Worm (Caenorhabditis elegans) whole organism, L1 larva: Measurements from ENCODE around the gene B0361.9.

Source experiments
- C16A3.4 ChIP-seq: fragments of 150-350 bp; optimal IDR thresholded peaks from 2 replicates; lab custom pipeline; 2014; ENCODE audit warnings: missing biosample characterization, missing genetic modification characterization
- C34B4.2 ChIP-seq: sonication (generic microtip); optimal IDR thresholded peaks from 2 replicates; lab custom pipeline; 2017; ENCODE audit warnings: mild to moderate bottlenecking, missing genetic modification characterization, missing compliant biosample characterization
- aha-1 ChIP-seq: fragments of 150-350 bp; optimal IDR thresholded peaks from 2 replicates; lab custom pipeline; 2014; ENCODE audit warnings: missing biosample characterization, missing genetic modification characterization
- ama-1 ChIP-seq: fragments of 150-350 bp; optimal IDR thresholded peaks from 2 replicates; lab custom pipeline; 2014
- blmp-1 ChIP-seq: fragments of 150-350 bp; optimal IDR thresholded peaks from 2 replicates; lab custom pipeline; 2014; ENCODE audit warnings: missing biosample characterization, missing genetic modification characterization
- ceh-63 ChIP-seq: fragments of 200-800 bp; sonication (Bioruptor generic); optimal IDR thresholded peaks from 2 replicates; lab custom pipeline; 2018; ENCODE audit warnings: mild to moderate bottlenecking, missing genetic modification characterization, missing compliant biosample characterization
- ceh-82 ChIP-seq, 3 experiments: fragments of 150-350 bp in 1 of 3; sonication (generic microtip) in 2 of 3; optimal IDR thresholded peaks; 2 replicates each; lab custom pipeline; 2014 to 2017; ENCODE audit warnings: missing biosample characterization in 3 of 3, missing genetic modification characterization in 3 of 3
- ceh-88 ChIP-seq: fragments of 200-800 bp; sonication (Bioruptor generic); IDR thresholded peaks from 2 replicates; pipeline ENCODE4 v1.3.6; 2022; ENCODE audit warnings: missing genetic modification characterization, missing compliant biosample characterization
- ceh-90 ChIP-seq: sonication (generic microtip); optimal IDR thresholded peaks from 2 replicates; lab custom pipeline; 2016; ENCODE audit warnings: missing genetic modification characterization, missing compliant biosample characterization
- ces-1 ChIP-seq: fragments of 150-350 bp; optimal IDR thresholded peaks from 2 replicates; lab custom pipeline; 2014; ENCODE audit warnings: missing biosample characterization, missing genetic modification reagents, missing genetic modification characterization
- dpl-1 ChIP-seq, 3 experiments: fragments of 150-350 bp in 2 of 3; sonication (generic microtip) in 1 of 3; optimal IDR thresholded peaks; 2 replicates each; lab custom pipeline; 2014 to 2017; ENCODE audit warnings: missing biosample characterization in 3 of 3, missing genetic modification characterization in 3 of 3, missing genetic modification reagents in 3 of 3
- efl-1 ChIP-seq, 4 experiments: fragments of 150-350 bp; optimal IDR thresholded peaks in 3 of 4; peaks in 1 of 4; 1 replicate in 1 of 4; 2 replicates in 3 of 4; lab custom pipeline; 2014; ENCODE audit warnings: missing biosample characterization in 2 of 4, missing genetic modification characterization in 2 of 4, missing genetic modification reagents in 2 of 4
- efl-3 ChIP-seq: fragments of 200-800 bp; sonication (Bioruptor generic); optimal IDR thresholded peaks from 2 replicates; lab custom pipeline; 2018; ENCODE audit warnings: mild to moderate bottlenecking, missing genetic modification characterization, missing compliant biosample characterization
- egl-13 ChIP-seq: sonication (generic microtip); optimal IDR thresholded peaks from 2 replicates; lab custom pipeline; 2016; ENCODE audit warnings: missing genotype, missing genetic modification reagents, missing genetic modification characterization, missing compliant biosample characterization
- elt-2 ChIP-seq: sonication (generic microtip); optimal IDR thresholded peaks from 2 replicates; lab custom pipeline; 2016; ENCODE audit warnings: missing genetic modification characterization, mild to moderate bottlenecking, inconsistent platforms, missing compliant biosample characterization, missing genetic modification reagents
- fos-1 ChIP-seq: fragments of 150-350 bp; optimal IDR thresholded peaks from 2 replicates; lab custom pipeline; 2014; ENCODE audit warnings: missing biosample characterization, missing genetic modification characterization
- grh-1 ChIP-seq: fragments of 200-800 bp; sonication (Bioruptor generic); IDR thresholded peaks from 2 replicates; pipeline ENCODE4 v1.3.6; 2022; ENCODE audit warnings: missing genetic modification reagents, missing genetic modification characterization, missing compliant biosample characterization
- hlh-4 ChIP-seq: sonication (generic microtip); optimal IDR thresholded peaks from 2 replicates; lab custom pipeline; 2016; ENCODE audit warnings: mild to moderate bottlenecking, missing genetic modification characterization, missing compliant biosample characterization
- lin-13 ChIP-seq: fragments of 150-350 bp; optimal IDR thresholded peaks from 2 replicates; lab custom pipeline; 2014; ENCODE audit warnings: missing biosample characterization, missing genetic modification reagents, missing genetic modification characterization
- lin-15B ChIP-seq: fragments of 150-350 bp; sonication (generic microtip); optimal IDR thresholded peaks from 3 replicates; lab custom pipeline; 2014; ENCODE audit warnings: missing biosample characterization, missing genetic modification characterization
- lin-35 ChIP-seq, 2 experiments: fragments of 150-350 bp; optimal IDR thresholded peaks; 2 replicates each; lab custom pipeline; 2014; ENCODE audit warnings: missing biosample characterization in 2 of 2, missing genetic modification characterization in 2 of 2, missing genetic modification reagents in 2 of 2
- lin-39 ChIP-seq: fragments of 150-350 bp; optimal IDR thresholded peaks from 2 replicates; lab custom pipeline; 2014; ENCODE audit warnings: missing biosample characterization, missing genetic modification reagents, missing genetic modification characterization
- lir-3 ChIP-seq: sonication (generic microtip); optimal IDR thresholded peaks from 2 replicates; lab custom pipeline; 2016; ENCODE audit warnings: mild to moderate bottlenecking, missing genetic modification characterization, moderate library complexity, missing compliant biosample characterization; ENCODE audit not compliant: poor library complexity
- lsy-2 ChIP-seq, 2 experiments: fragments of 150-350 bp; optimal IDR thresholded peaks; 2 replicates each; lab custom pipeline; 2014; ENCODE audit warnings: missing biosample characterization in 2 of 2, missing genetic modification characterization in 2 of 2
- mef-2 ChIP-seq: fragments of 150-350 bp; optimal IDR thresholded peaks from 2 replicates; lab custom pipeline; 2014; ENCODE audit warnings: missing biosample characterization, missing genetic modification characterization
- mep-1 ChIP-seq: fragments of 150-350 bp; optimal IDR thresholded peaks from 2 replicates; lab custom pipeline; 2014; ENCODE audit warnings: missing biosample characterization, missing genetic modification characterization
- nhr-12 ChIP-seq: sonication (generic microtip); optimal IDR thresholded peaks from 2 replicates; lab custom pipeline; 2017; ENCODE audit warnings: missing biosample characterization, missing genetic modification characterization
- nhr-19 ChIP-seq: fragments of 200-800 bp; sonication (Bioruptor generic); conservative IDR thresholded peaks from 2 replicates; pipeline ENCODE4 v1.3.6; 2022; ENCODE audit warnings: missing genetic modification characterization, missing compliant biosample characterization
- nhr-237 ChIP-seq: fragments of 150-350 bp; optimal IDR thresholded peaks from 2 replicates; lab custom pipeline; 2014; ENCODE audit warnings: missing biosample characterization, missing genetic modification characterization
- nhr-28 ChIP-seq: fragments of 150-350 bp; optimal IDR thresholded peaks from 2 replicates; lab custom pipeline; 2014; ENCODE audit warnings: missing biosample characterization, missing genetic modification characterization
- nhr-47 ChIP-seq: sonication (generic microtip); optimal IDR thresholded peaks from 2 replicates; lab custom pipeline; 2016; ENCODE audit warnings: mild to moderate bottlenecking, missing genetic modification characterization, moderate library complexity, missing compliant biosample characterization
- nhr-71 ChIP-seq: sonication (generic microtip); optimal IDR thresholded peaks from 2 replicates; lab custom pipeline; 2016; ENCODE audit warnings: mild to moderate bottlenecking, missing genetic modification characterization, moderate library complexity, missing compliant biosample characterization
- nhr-84 ChIP-seq: sonication (generic microtip); optimal IDR thresholded peaks from 2 replicates; lab custom pipeline; 2017; ENCODE audit warnings: missing biosample characterization, missing genetic modification characterization
- pag-3 ChIP-seq: sonication (generic microtip); optimal IDR thresholded peaks from 2 replicates; lab custom pipeline; 2017; ENCODE audit warnings: missing genetic modification characterization, mild to moderate bottlenecking, missing compliant biosample characterization, antibody characterized with exemption, borderline replicate concordance; ENCODE audit not compliant: insufficient read depth
- rnt-1 ChIP-seq: sonication (generic microtip); optimal IDR thresholded peaks from 2 replicates; lab custom pipeline; 2016; ENCODE audit warnings: mild to moderate bottlenecking, missing genetic modification characterization, moderate library complexity, missing compliant biosample characterization
- skn-1 ChIP-seq: fragments of 150-350 bp; optimal IDR thresholded peaks from 2 replicates; lab custom pipeline; 2014; ENCODE audit warnings: missing biosample characterization, missing genetic modification characterization
- sptf-1 ChIP-seq: fragments of 150-350 bp; optimal IDR thresholded peaks from 2 replicates; lab custom pipeline; 2014; ENCODE audit warnings: missing biosample characterization, missing genetic modification characterization
- tlp-1 ChIP-seq: fragments of 150-350 bp; optimal IDR thresholded peaks from 2 replicates; lab custom pipeline; 2014; ENCODE audit warnings: missing biosample characterization, missing genetic modification characterization
- unc-130 ChIP-seq: fragments of 150-350 bp; optimal IDR thresholded peaks from 2 replicates; lab custom pipeline; 2017; ENCODE audit warnings: missing biosample characterization, missing genetic modification characterization, inconsistent platforms
- unc-30 ChIP-seq: sonication (generic microtip); optimal IDR thresholded peaks from 2 replicates; lab custom pipeline; 2017; ENCODE audit warnings: missing biosample characterization, missing genetic modification characterization
- xbp-1 ChIP-seq: sonication (generic microtip); optimal IDR thresholded peaks from 2 replicates; lab custom pipeline; 2016; ENCODE audit warnings: missing genetic modification characterization, missing compliant biosample characterization
- zag-1 ChIP-seq: fragments of 150-350 bp; optimal IDR thresholded peaks from 2 replicates; lab custom pipeline; 2014; ENCODE audit warnings: missing biosample characterization, missing genetic modification characterization
- zip-4 ChIP-seq: fragments of 200-800 bp; sonication (Bioruptor generic); optimal IDR thresholded peaks from 2 replicates; lab custom pipeline; 2018; ENCODE audit warnings: mild to moderate bottlenecking, missing genetic modification characterization, moderate library complexity, missing compliant biosample characterization

B0361.9 gene

DNA sequence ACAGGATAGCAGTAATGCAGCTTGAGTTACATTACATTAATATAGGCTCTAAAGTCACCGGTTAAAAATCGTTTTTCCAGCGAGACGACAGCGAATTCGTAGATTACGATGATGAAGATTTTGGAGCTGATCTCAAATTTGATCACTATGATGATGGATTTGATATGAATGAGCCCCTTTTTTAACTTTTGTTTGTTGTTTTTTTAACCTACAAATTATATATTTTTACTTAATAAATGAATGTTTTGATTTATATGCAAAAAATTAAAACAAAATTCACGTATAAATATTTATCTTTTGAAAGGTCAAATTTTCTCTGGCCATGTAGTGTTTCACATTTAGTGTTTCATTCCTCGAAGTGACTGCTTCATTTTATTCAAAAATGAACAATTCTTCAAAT is 44.0 kb upstream of the B0361.9 start, which contains the start of gene F08F8.6:
F08F8.6 (plus strand) TSS at position 301 of the 400 bp plus-strand sequence.
- no peak for TF ChIP-seq efl-1 (optimal IDR thresholded peaks at IDR 0.05; lab: Kevin White, UChicago)
- TF ChIP-seq efl-1 (GFP tag; optimal IDR thresholded peaks at IDR 0.05 in 1 of 2; lab: Kevin White, UChicago): peak in 1 of 2 experiments; percentile 62
- TF ChIP-seq C34B4.2 (tag; lab: Kevin White, UChicago): no peak
- no peak for TF ChIP-seq aha-1

DNA sequence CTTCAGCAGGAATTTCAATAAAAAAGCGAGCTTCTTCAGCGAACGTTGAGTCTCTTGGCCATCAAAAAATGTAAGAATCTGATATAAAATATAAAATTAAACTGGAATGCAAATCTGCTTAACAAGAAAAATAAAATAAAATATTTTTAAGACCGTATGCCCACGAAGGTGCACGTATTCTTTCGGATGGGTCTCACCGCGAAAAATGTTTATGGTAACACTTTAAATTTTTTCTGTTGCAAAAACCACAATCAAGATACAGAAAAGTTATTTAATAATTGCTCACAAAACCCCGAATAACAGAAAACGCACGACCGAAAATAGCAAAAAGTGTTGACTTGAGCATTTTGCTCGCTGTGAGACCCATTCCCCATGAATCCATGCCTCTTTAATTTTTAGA is 39.7 kb upstream of the B0361.9 start:
- TF ChIP-seq nhr-12 (tag; lab: Kevin White, UChicago) (no peak), zip-4 (no peak), skn-1 (no peak), lin-15B (tag; lab: Kevin White, UChicago) (no peak), lin-35 (GFP tag; optimal IDR thresholded peaks at IDR 0.05; lab: Kevin White, UChicago) (no peak), blmp-1 (tag; lab: Kevin White, UChicago) (no peak), dpl-1 (GFP tag; optimal IDR thresholded peaks at IDR 0.05; lab: Kevin White, UChicago) (no peak), C16A3.4 (tag; lab: Kevin White, UChicago) (no peak), zag-1 (tag; lab: Kevin White, UChicago) (no peak), efl-1 (optimal IDR thresholded peaks at IDR 0.05; lab: Kevin White, UChicago) (no peak), efl-1 (GFP tag; optimal IDR thresholded peaks at IDR 0.05 in 1 of 2; lab: Kevin White, UChicago) (no peak), mef-2 (no peak), unc-30 (tag; lab: Kevin White, UChicago) (no peak), aha-1 (no peak), nhr-19 (GFP tag; lab: Robert Waterston, UW) (no peak)

DNA sequence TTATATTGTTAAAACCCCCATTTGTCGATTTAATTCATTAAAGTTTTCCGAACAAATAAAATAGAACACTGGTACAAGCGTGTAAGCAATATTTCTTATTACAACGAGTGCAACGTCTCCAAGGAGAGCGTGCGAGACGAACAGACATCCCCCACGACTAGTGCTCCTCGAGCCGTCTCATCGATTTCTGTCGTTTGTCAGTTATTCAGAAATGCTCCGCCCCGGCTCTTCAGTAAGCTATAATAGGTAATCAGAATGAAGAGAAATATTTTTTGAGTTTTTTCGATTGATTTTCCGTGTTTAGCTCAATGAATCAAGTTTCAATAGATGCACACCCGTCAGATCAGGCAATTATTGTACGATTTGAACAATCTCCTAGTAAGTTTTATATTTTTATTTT is 39.3 kb upstream of the B0361.9 start, which contains the start of gene kap-1:
kap-1 (plus strand) TSS at position 143 of the 400 bp plus-strand sequence.
- TF ChIP-seq lsy-2 (tag; optimal IDR thresholded peaks at IDR 0.05; lab: Kevin White, UChicago) (peak in 1 of 2 experiments; percentile 12), efl-1 (optimal IDR thresholded peaks at IDR 0.05; lab: Kevin White, UChicago) (no peak), efl-1 (GFP tag; optimal IDR thresholded peaks at IDR 0.05 in 1 of 2; lab: Kevin White, UChicago) (peak in 1 of 2 experiments; percentile 86), lin-35 (GFP tag; optimal IDR thresholded peaks at IDR 0.05; lab: Kevin White, UChicago) (no peak), sptf-1 (tag; lab: Kevin White, UChicago) (no peak), nhr-237 (tag; lab: Kevin White, UChicago) (no peak), mep-1 (tag; lab: Kevin White, UChicago) (no peak), pag-3 (no peak), ama-1 (lab: Kevin White, UChicago) (peak; percentile 42), elt-2 (tag; lab: Kevin White, UChicago) (peak; percentile 14), rnt-1 (tag; lab: Kevin White, UChicago) (peak; percentile 9)

- no peak for TF ChIP-seq ces-1
- no peak for TF ChIP-seq tlp-1 (tag; lab: Kevin White, UChicago)
- TF ChIP-seq lin-15B (tag; lab: Kevin White, UChicago): no peak
- no peak for TF ChIP-seq rnt-1 (tag; lab: Kevin White, UChicago)
- peak; percentile 41; the same call in 1 of the 2 replicates for TF ChIP-seq grh-1 (GFP tag; lab: Robert Waterston, UW)
Measured at ce11 chrIII:7338009-7338408, 38.6 kb upstream of the B0361.9 start.

DNA sequence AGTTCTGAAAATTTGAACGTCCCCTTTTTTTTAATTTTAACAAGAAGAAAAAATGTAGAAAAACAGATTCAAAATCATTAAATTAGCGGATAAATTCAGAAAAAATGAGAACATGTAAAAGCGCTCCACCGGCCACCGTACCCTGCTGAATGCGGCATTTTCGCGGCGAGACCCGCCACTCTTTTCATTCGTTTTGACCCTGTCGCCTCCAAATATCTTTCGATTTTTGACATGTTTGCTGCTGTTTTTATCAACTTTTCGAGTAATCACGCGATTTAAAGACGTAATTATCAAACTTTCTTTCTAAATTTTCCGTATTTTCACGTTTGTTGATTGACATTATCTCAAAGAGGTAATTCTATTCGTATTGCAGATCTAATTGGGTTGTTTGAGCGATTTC is 36.8 kb upstream of the B0361.9 start, which contains the start of gene gsp-2:
gsp-2 (plus strand) TSS at position 374 of the 400 bp plus-strand sequence.
- no peak for TF ChIP-seq efl-3 (GFP tag; lab: Kevin White, UChicago)
- no peak for TF ChIP-seq nhr-28
- no peak for TF ChIP-seq ceh-63 (GFP tag; lab: Kevin White, UChicago)
- no peak for TF ChIP-seq lir-3
- peak; percentile 26 for TF ChIP-seq fos-1 (tag; lab: Kevin White, UChicago)
- TF ChIP-seq ceh-88: no peak; the same call in 1 of the 2 replicates
- peak; percentile 78 for TF ChIP-seq nhr-71 (tag; lab: Kevin White, UChicago)
- peak; percentile 81 for TF ChIP-seq unc-130 (tag; lab: Kevin White, UChicago)
- TF ChIP-seq hlh-4 (tag; lab: Kevin White, UChicago): no peak
- TF ChIP-seq nhr-47: peak; percentile 57
- peak; percentile 63 for TF ChIP-seq xbp-1 (tag; lab: Kevin White, UChicago)
- TF ChIP-seq nhr-84 (tag; lab: Kevin White, UChicago): no peak
- no peak for TF ChIP-seq lin-39 (tag; lab: Kevin White, UChicago)
- peak; percentile 24 for TF ChIP-seq nhr-237 (tag; lab: Kevin White, UChicago)
- TF ChIP-seq ceh-90 (tag; lab: Kevin White, UChicago): no peak
- no peak for TF ChIP-seq mef-2
- TF ChIP-seq grh-1 (GFP tag; lab: Robert Waterston, UW): 0 out of 2 replicates have a peak, but pooled peaks have one; percentile 5
- peak; percentile 72 for TF ChIP-seq lin-13
- peak; percentile 52 to 67 (median 60) for TF ChIP-seq ceh-82 (tag; optimal IDR thresholded peaks at IDR 0.05; lab: Kevin White, UChicago)
- peak; percentile 92 for TF ChIP-seq lin-15B (tag; lab: Kevin White, UChicago)
- no peak for TF ChIP-seq egl-13
- TF ChIP-seq ces-1: no peak
- no peak for TF ChIP-seq aha-1
